Fruit fly (Drosophila melanogaster) whole organism, pupa: ENCODE measurements around the gene CG7058.
A peak's percentile ranks its signal among the peaks of the same experiment; 100 is the strongest.

ENCODE experiments used
- CG10348 ChIP-seq: fragments of 200-800 bp; sonication (Bioruptor generic); IDR thresholded peaks from 2 replicates; pipeline ENCODE4 v1.3.6; 2022; ENCODE audit warnings: missing biosample characterization, missing genetic modification characterization
- CG12605 ChIP-seq: fragments of 200-800 bp; sonication (Bioruptor generic); IDR thresholded peaks from 2 replicates; pipeline ENCODE4 v1.3.6; 2022; ENCODE audit warnings: missing biosample characterization, missing genetic modification characterization
- CG13204 ChIP-seq: fragments of 200-800 bp; sonication (Bioruptor generic); optimal IDR thresholded peaks from 2 replicates; lab custom pipeline; 2018; ENCODE audit warnings: missing biosample characterization, mild to moderate bottlenecking, missing genetic modification characterization, moderate library complexity
- CG14655 ChIP-seq: fragments of 200-800 bp; sonication (Bioruptor generic); optimal IDR thresholded peaks from 3 replicates; lab custom pipeline; 2017; ENCODE audit warnings: mild to moderate bottlenecking, missing biosample characterization, missing genetic modification reagents, missing genetic modification characterization
- CG15710 ChIP-seq: fragments of 200-800 bp; sonication (Bioruptor generic); optimal IDR thresholded peaks from 2 replicates; lab custom pipeline; 2018; ENCODE audit warnings: missing biosample characterization, mild to moderate bottlenecking, missing genetic modification characterization, moderate library complexity
- CG17806 ChIP-seq: fragments of 200-800 bp; sonication (Bioruptor generic); optimal IDR thresholded peaks from 2 replicates; lab custom pipeline; 2018; ENCODE audit warnings: missing biosample characterization, mild to moderate bottlenecking, missing genetic modification characterization, moderate library complexity
- CG32121 ChIP-seq: fragments of 200-800 bp; sonication (Bioruptor generic); IDR thresholded peaks from 2 replicates; pipeline ENCODE4 v1.3.6; 2022; ENCODE audit warnings: missing biosample characterization, missing genetic modification characterization
- CG34367 ChIP-seq: fragments of 200-800 bp; sonication (Bioruptor generic); optimal IDR thresholded peaks from 2 replicates; lab custom pipeline; 2018; ENCODE audit warnings: missing biosample characterization, mild to moderate bottlenecking, missing genetic modification characterization
- CG4496 ChIP-seq: fragments of 200-800 bp; sonication (Bioruptor generic); IDR thresholded peaks from 3 replicates; pipeline ENCODE4 v1.3.6; 2022; ENCODE audit warnings: missing biosample characterization, missing genetic modification characterization
- CG8159 ChIP-seq: fragments of 200-800 bp; sonication (Bioruptor generic); optimal IDR thresholded peaks from 3 replicates; lab custom pipeline; 2018; ENCODE audit warnings: missing biosample characterization, mild to moderate bottlenecking, missing genetic modification characterization, moderate library complexity
- CG8301 ChIP-seq: fragments of 200-800 bp; sonication (Bioruptor generic); optimal IDR thresholded peaks from 2 replicates; lab custom pipeline; 2018; ENCODE audit warnings: missing biosample characterization, mild to moderate bottlenecking, missing genetic modification characterization
- CG9948 ChIP-seq: fragments of 200-800 bp; sonication (Bioruptor generic); optimal IDR thresholded peaks from 2 replicates; lab custom pipeline; 2018; ENCODE audit warnings: missing biosample characterization, mild to moderate bottlenecking, missing genetic modification characterization, moderate library complexity
- D1 ChIP-seq: fragments of 200-800 bp; sonication (Bioruptor generic); optimal IDR thresholded peaks from 2 replicates; lab custom pipeline; 2018; ENCODE audit warnings: missing biosample characterization, mild to moderate bottlenecking, missing genetic modification characterization, moderate library complexity
- EcR ChIP-seq: fragments of 200-800 bp; sonication (Bioruptor generic); optimal IDR thresholded peaks from 3 replicates; lab custom pipeline; 2019; ENCODE audit warnings: missing biosample characterization, missing genetic modification characterization, mild to moderate bottlenecking, moderate library complexity, missing genetic modification reagents
- Ets98B ChIP-seq: fragments of 200-800 bp; sonication (Bioruptor generic); IDR thresholded peaks from 2 replicates; pipeline ENCODE4 v1.3.6; 2022; ENCODE audit warnings: missing biosample characterization, missing genetic modification characterization
- Pif1A ChIP-seq: fragments of 200-800 bp; sonication (Bioruptor generic); optimal IDR thresholded peaks from 3 replicates; lab custom pipeline; 2016; ENCODE audit warnings: missing biosample characterization, missing genetic modification characterization
- Pif1B ChIP-seq: fragments of 200-800 bp; sonication (Bioruptor generic); optimal IDR thresholded peaks from 3 replicates; lab custom pipeline; 2016; ENCODE audit warnings: missing biosample characterization, missing genetic modification characterization
- Snoo ChIP-seq: fragments of 200-800 bp; sonication (Bioruptor generic); optimal IDR thresholded peaks from 3 replicates; lab custom pipeline; 2017; ENCODE audit warnings: missing biosample characterization, mild to moderate bottlenecking, missing genetic modification characterization, inconsistent platforms
- fd96Ca ChIP-seq: fragments of 200-800 bp; sonication (Bioruptor generic); IDR thresholded peaks from 3 replicates; pipeline ENCODE4 v1.3.6; 2022; ENCODE audit warnings: missing biosample characterization, missing genetic modification characterization
- gl ChIP-seq: fragments of 200-800 bp; sonication (Bioruptor generic); optimal IDR thresholded peaks from 2 replicates; lab custom pipeline; 2018; ENCODE audit warnings: missing biosample characterization, mild to moderate bottlenecking, missing genetic modification characterization
- rn ChIP-seq: fragments of 200-800 bp; sonication (Bioruptor generic); IDR thresholded peaks from 2 replicates; pipeline ENCODE4 v1.3.6; 2022; ENCODE audit warnings: missing biosample characterization, missing genetic modification characterization

CG7058 gene

DNA sequence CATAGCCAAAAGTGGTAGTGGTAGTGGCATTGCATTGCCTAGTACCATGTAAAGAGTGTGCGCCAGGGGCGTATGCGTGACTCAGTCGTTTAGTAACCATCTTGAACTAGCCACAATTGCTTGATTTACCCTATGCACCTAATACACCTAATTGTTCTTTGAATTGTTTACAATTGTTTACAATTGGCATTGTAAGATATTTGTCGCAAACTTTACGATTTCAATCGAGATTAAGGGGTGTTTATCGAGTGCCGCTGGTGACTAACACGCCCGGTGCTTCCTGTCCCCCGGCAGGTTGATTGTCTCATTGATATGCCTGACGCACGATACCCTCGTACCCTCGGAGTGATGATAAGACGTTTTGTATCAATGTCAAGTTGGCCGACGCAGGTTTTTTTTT is 30.6 kb downstream of the CG7058 start:
- TF ChIP-seq fd96Ca (GFP tag; lab: Robert Waterston, UW), result peak; percentile 52; the same call in 2 of the 3 replicates
- no peak for TF ChIP-seq Ets98B (GFP tag; lab: Robert Waterston, UW)
- TF ChIP-seq Snoo (tag; lab: Kevin White, UChicago), result no peak
- no peak for TF ChIP-seq CG17806
- TF ChIP-seq CG15710 (tag; lab: Kevin White, UChicago), result peak; percentile 42
- no peak for TF ChIP-seq CG14655 (GFP tag; lab: Kevin White, UChicago)
- no peak; the same call in 1 of the 2 replicates for TF ChIP-seq CG12605 (GFP tag; lab: Robert Waterston, UW)
- no peak for TF ChIP-seq D1 (tag; lab: Kevin White, UChicago)
- no peak for TF ChIP-seq CG13204 (GFP tag; lab: Kevin White, UChicago)
- TF ChIP-seq CG10348, result no peak
- TF ChIP-seq CG9948 (tag; lab: Kevin White, UChicago), result peak; percentile 4
- no peak for TF ChIP-seq CG8159 (tag; lab: Kevin White, UChicago)
- no peak for TF ChIP-seq rn (GFP tag; lab: Robert Waterston, UW)
- TF ChIP-seq gl (tag; lab: Kevin White, UChicago), result no peak
- TF ChIP-seq CG32121 (GFP tag; lab: Robert Waterston, UW), result peak; percentile 22; the same call in 1 of the 2 replicates
- no peak for TF ChIP-seq CG34367 (tag; lab: Kevin White, UChicago)
- TF ChIP-seq CG8301, result no peak
- TF ChIP-seq CG4496 (GFP tag; lab: Robert Waterston, UW), result peak; percentile 54; the same call in 2 of the 3 replicates
- no peak for TF ChIP-seq Pif1A
- no peak for TF ChIP-seq EcR (GFP tag; lab: Kevin White, UChicago)
- no peak for TF ChIP-seq Pif1B (GFP tag; lab: Kevin White, UChicago)

DNA sequence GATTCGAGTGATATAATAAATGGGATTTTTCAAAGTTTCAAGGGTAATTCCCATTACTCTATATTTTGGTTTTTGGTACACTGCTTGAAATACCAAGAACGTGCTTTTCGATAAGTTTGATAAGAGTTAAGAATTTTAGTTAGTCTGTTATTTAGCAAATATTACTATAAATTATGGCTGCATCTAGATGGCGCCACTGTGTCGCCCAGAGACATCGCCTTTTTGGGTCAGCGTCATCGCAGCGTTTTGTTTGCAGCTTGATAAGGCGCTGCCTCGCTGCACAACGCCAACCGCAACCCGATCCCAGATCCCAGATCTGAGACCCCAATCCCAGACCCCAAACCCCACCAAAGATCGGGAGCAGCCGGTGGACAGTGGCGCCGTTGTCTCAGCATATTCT is 32.0 kb downstream of the CG7058 start:
- TF ChIP-seq rn (GFP tag; lab: Robert Waterston, UW) (no peak), CG8301 (no peak), CG14655 (GFP tag; lab: Kevin White, UChicago) (no peak), CG4496 (GFP tag; lab: Robert Waterston, UW) (no peak), Snoo (tag; lab: Kevin White, UChicago) (no peak), Pif1A (no peak), CG15710 (tag; lab: Kevin White, UChicago) (no peak), CG32121 (GFP tag; lab: Robert Waterston, UW) (no peak), gl (tag; lab: Kevin White, UChicago) (no peak), D1 (tag; lab: Kevin White, UChicago) (no peak), CG13204 (GFP tag; lab: Kevin White, UChicago) (no peak), CG10348 (no peak)

DNA sequence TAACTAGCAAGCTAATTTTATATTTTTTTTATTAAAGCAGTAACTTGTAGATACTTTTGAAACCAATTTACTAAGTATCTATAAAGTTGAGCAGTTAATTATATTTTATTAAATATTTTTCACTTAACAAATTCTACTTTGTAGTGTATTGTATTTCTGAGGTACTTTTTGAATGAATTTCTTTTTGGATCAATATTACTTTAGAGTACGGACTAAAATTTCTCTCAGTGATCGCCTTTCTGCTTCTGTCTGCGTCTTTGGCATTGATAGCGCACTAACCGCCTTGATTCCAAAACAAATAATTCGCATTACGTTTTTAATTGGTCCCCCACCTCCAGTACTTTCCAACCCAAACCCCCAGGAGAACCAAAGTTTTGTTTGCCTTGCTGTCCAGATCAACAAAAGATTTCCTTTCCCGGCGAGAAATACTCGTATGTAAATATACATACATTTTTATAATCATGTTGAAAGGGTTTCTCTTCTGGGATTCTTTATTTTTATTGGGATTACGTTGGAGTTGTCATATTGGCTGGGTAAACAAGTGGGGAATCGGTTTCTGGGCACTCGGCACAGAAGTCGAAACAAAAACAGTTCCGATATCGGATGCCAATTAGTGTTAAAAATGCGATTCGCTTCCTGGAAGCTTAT is 32.6 kb downstream of the CG7058 start:
- no peak for TF ChIP-seq CG8301
- TF ChIP-seq CG12605 (GFP tag; lab: Robert Waterston, UW), result no peak
- TF ChIP-seq rn (GFP tag; lab: Robert Waterston, UW), result no peak
- no peak for TF ChIP-seq CG17806
- TF ChIP-seq D1 (tag; lab: Kevin White, UChicago), result no peak
- TF ChIP-seq CG34367 (tag; lab: Kevin White, UChicago), result no peak
- peak; percentile 2 for TF ChIP-seq CG15710 (tag; lab: Kevin White, UChicago)
- peak; percentile 3 for TF ChIP-seq CG8159 (tag; lab: Kevin White, UChicago)
- no peak for TF ChIP-seq EcR (GFP tag; lab: Kevin White, UChicago)
- peak; percentile 7 for TF ChIP-seq CG14655 (GFP tag; lab: Kevin White, UChicago)
- no peak for TF ChIP-seq CG13204 (GFP tag; lab: Kevin White, UChicago)
- no peak for TF ChIP-seq CG4496 (GFP tag; lab: Robert Waterston, UW)
- peak; percentile 13; the same call in 1 of the 2 replicates for TF ChIP-seq CG32121 (GFP tag; lab: Robert Waterston, UW)
- TF ChIP-seq Pif1B (GFP tag; lab: Kevin White, UChicago), result no peak
- TF ChIP-seq gl (tag; lab: Kevin White, UChicago), result peak; percentile 26
- no peak for TF ChIP-seq fd96Ca (GFP tag; lab: Robert Waterston, UW)
- no peak for TF ChIP-seq Snoo (tag; lab: Kevin White, UChicago)
- TF ChIP-seq CG9948 (tag; lab: Kevin White, UChicago), result no peak
- peak; percentile 36 for TF ChIP-seq Pif1A
- TF ChIP-seq Ets98B (GFP tag; lab: Robert Waterston, UW), result no peak
- no peak for TF ChIP-seq CG10348

DNA sequence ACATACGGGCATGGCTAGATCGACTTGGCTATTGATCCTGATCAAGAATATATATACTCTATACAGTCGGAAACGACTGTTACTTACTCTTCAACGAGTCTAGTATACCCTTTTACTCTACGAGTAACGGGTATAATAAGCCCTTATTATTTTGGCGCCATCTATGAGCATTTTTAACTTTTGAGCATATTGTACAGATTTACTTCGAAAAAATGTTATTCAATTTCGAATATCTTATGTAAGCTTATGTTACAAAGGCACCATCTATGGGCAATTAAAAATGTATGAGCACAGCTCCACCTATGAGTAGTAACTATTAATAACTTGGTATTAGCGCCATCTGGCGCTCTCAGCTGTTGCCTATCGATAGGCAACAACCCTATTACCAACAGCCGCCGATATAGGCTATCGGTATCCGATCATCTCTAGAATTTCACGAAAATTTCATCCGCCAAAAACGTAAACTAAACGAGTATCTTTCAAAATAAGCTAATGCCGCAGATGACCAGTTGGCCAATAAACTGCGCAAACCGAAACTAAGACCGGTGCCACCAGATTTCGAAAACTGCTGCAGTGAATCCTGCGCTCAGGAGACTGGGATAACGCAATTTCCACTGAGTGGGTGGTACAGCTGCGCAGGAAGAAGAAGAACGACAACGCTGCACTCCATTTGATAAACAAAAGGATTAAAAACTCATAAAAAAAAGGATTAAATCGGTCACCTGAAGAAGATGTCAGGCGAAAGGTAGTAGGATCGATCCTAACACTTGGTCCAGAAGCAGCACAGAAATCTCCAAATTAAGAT is 36.9 kb downstream of the CG7058 start, which contains the start of gene htk:
TSS of gene htk (plus strand) at position 435 of the 805 bp plus-strand sequence.
- peak; percentile 50 for TF ChIP-seq Pif1A
- peak; percentile 30 for TF ChIP-seq Snoo (tag; lab: Kevin White, UChicago)
- TF ChIP-seq fd96Ca (GFP tag; lab: Robert Waterston, UW), result peak; percentile 38; the same call in 1 of the 3 replicates
- peak; percentile 62; the same call in 1 of the 3 replicates for TF ChIP-seq CG4496 (GFP tag; lab: Robert Waterston, UW)
- peak; percentile 17; the same call in 1 of the 2 replicates for TF ChIP-seq Ets98B (GFP tag; lab: Robert Waterston, UW)
- TF ChIP-seq CG15710 (tag; lab: Kevin White, UChicago), result peak; percentile 18
- TF ChIP-seq CG32121 (GFP tag; lab: Robert Waterston, UW), result no peak
- TF ChIP-seq CG13204 (GFP tag; lab: Kevin White, UChicago), result no peak
- TF ChIP-seq, all 21 proteins: peak for 6
